Fruit fly (Drosophila melanogaster) whole organism, prepupa: Measurements from ENCODE around the gene CG12535.

Source experiments
- CG34406 ChIP-seq: fragments of 200-800 bp; sonication (Bioruptor generic); optimal IDR thresholded peaks from 3 replicates; lab custom pipeline; 2016; ENCODE audit warnings: missing biosample characterization, missing genetic modification characterization
- Ets96B ChIP-seq: fragments of 200-800 bp; optimal IDR thresholded peaks from 2 replicates; lab custom pipeline; 2019; ENCODE audit warnings: missing biosample characterization, mild to moderate bottlenecking, missing genetic modification characterization, moderate library complexity
- Gug ChIP-seq: fragments of 200-800 bp; sonication (Bioruptor generic); IDR thresholded peaks from 2 replicates; pipeline ENCODE4 v1.3.6; 2022; ENCODE audit warnings: missing biosample characterization, missing genetic modification characterization
- Hr39 ChIP-seq: fragments of 200-800 bp; sonication (Bioruptor generic); optimal IDR thresholded peaks from 2 replicates; lab custom pipeline; 2016; ENCODE audit warnings: missing biosample characterization, missing genetic modification characterization
- Sox102F ChIP-seq: fragments of 200-800 bp; sonication (Bioruptor generic); optimal IDR thresholded peaks from 2 replicates; lab custom pipeline; 2016; ENCODE audit warnings: missing biosample characterization, mild to moderate bottlenecking, missing genetic modification characterization

- no peak for TF ChIP-seq Sox102F (GFP tag; lab: Kevin White, UChicago)
- no peak for TF ChIP-seq CG34406 (GFP tag; lab: Kevin White, UChicago)
- no peak for TF ChIP-seq Ets96B (tag; lab: Kevin White, UChicago)
- no peak for TF ChIP-seq Gug (GFP tag; lab: Robert Waterston, UW)
- no peak for TF ChIP-seq Hr39
These were observed 44.0 kb downstream of the CG12535 start for dm6 chrX:3404698-3405097.
